Worm (Caenorhabditis elegans) whole organism, L4/young adult: Measurements from ENCODE around the gene T22E5.6.

Source experiments
- W03F9.2 ChIP-seq: fragments of 150-350 bp; optimal IDR thresholded peaks from 2 replicates; lab custom pipeline; 2014; ENCODE audit warnings: missing biosample characterization, missing genetic modification characterization
- dao-5 ChIP-seq: sonication (generic microtip); optimal IDR thresholded peaks from 2 replicates; lab custom pipeline; 2016; ENCODE audit warnings: missing genotype, missing genetic modification characterization, moderate library complexity, missing compliant biosample characterization
- him-1 ChIP-seq: sonication (generic microtip); optimal IDR thresholded peaks from 2 replicates; lab custom pipeline; 2016; ENCODE audit warnings: missing genotype, missing genetic modification reagents, missing genetic modification characterization, missing compliant biosample characterization

- TF ChIP-seq him-1 (no peak), dao-5 (tag; lab: Kevin White, UChicago) (no peak), W03F9.2 (no peak)
Observed at ce11 chrX:6407805-6408204, 8.4 kb downstream of the T22E5.6 start.
